Fruit fly (Drosophila melanogaster) whole organism, adult: ENCODE data around the gene CG31269.

Experiments used
- CG1620 ChIP-seq: fragments of 200-800 bp; sonication (Bioruptor generic); optimal IDR thresholded peaks from 2 replicates; lab custom pipeline; 2016; ENCODE audit warnings: missing biosample characterization, missing genetic modification characterization
- CG7045 ChIP-seq: fragments of 200-800 bp; sonication (Bioruptor generic); optimal IDR thresholded peaks from 2 replicates; lab custom pipeline; 2017; ENCODE audit warnings: missing biosample characterization, mild to moderate bottlenecking, missing genetic modification characterization
- Clk ChIP-seq: fragments of 200-800 bp; sonication (Bioruptor generic); optimal IDR thresholded peaks from 2 replicates; lab custom pipeline; 2017; ENCODE audit warnings: missing biosample characterization, missing genetic modification characterization
- cic ChIP-seq: fragments of 200-800 bp; sonication (Bioruptor generic); optimal IDR thresholded peaks from 2 replicates; lab custom pipeline; 2017; ENCODE audit warnings: missing biosample characterization, mild to moderate bottlenecking, missing genetic modification characterization, moderate library complexity
- kay ChIP-seq: fragments of 200-800 bp; sonication (Bioruptor generic); peaks from one replicate; lab custom pipeline; 2016; ENCODE audit warnings: missing biosample characterization, missing genetic modification characterization, borderline replicate concordance
- tj ChIP-seq: fragments of 200-800 bp; sonication (Bioruptor generic); optimal IDR thresholded peaks from 3 replicates; lab custom pipeline; 2017; ENCODE audit warnings: missing biosample characterization, mild to moderate bottlenecking, missing genetic modification characterization, moderate library complexity

DNA sequence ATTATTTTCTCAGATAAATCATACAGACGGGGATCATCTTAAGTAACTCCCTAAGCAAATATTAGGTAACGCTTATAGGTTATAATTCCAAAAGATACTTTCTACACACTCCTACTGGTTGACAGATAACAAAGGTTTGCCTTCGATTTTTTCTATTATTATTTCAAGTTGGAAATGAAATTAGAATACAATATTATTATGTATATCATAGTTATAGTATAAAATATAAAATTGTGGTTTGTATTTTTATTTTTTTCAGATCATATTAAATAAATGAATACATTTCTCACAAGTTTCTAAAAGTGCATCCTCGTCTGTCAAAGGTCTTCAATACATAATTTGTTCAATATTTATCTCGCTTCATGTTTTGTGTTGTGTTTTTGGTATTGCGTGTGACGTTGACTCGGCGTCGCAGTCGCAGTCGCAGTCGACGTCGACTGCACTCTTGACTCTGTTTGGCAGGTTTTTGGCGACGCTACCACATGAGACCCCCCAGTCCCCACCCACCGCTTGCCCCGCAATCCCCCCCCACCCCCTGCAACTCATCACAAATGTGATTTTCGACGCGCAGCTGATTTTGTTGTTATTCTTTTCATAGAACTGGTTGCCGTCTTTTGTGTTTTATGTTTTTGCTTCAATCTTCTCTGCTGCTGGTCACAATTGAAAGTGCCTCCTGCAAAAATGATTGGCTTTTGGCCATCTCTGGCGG is 4.0 kb upstream of the CG31269 start:
- TF ChIP-seq Clk (no peak), CG1620 (no peak), cic (GFP tag; lab: Kevin White, UChicago) (no peak), CG7045 (GFP tag; lab: Kevin White, UChicago) (no peak), tj (GFP tag; lab: Kevin White, UChicago) (no peak), kay (GFP tag; lab: Kevin White, UChicago) (no peak)
